Worm (Caenorhabditis elegans) whole organism, late embryonic: ENCODE measurements around the gene ZK512.7.

Source experiments
- C38D4.7 ChIP-seq: fragments of 200-800 bp; sonication (Bioruptor generic); optimal IDR thresholded peaks from 2 replicates; lab custom pipeline; 2018; ENCODE audit warnings: mild to moderate bottlenecking, missing genetic modification characterization, moderate library complexity, missing compliant biosample characterization
- F13H6.1 ChIP-seq: sonication (generic microtip); optimal IDR thresholded peaks from 2 replicates; lab custom pipeline; 2016; ENCODE audit warnings: missing genetic modification characterization, missing compliant biosample characterization
- K02D7.2 ChIP-seq: sonication (generic microtip); optimal IDR thresholded peaks from 2 replicates; lab custom pipeline; 2017; ENCODE audit warnings: mild to moderate bottlenecking, missing genetic modification characterization, missing compliant biosample characterization
- Y22D7AL.16 ChIP-seq: sonication (generic microtip); optimal IDR thresholded peaks from 2 replicates; lab custom pipeline; 2016; ENCODE audit warnings: missing genetic modification characterization, missing compliant biosample characterization
- ama-1 ChIP-seq: fragments of 150-350 bp; optimal IDR thresholded peaks from 2 replicates; lab custom pipeline; 2014
- ceh-18 ChIP-seq: sonication (generic microtip); optimal IDR thresholded peaks from 2 replicates; lab custom pipeline; 2016; ENCODE audit warnings: missing genetic modification characterization, missing compliant biosample characterization
- ceh-2 ChIP-seq: sonication (generic microtip); optimal IDR thresholded peaks from 2 replicates; lab custom pipeline; 2016; ENCODE audit warnings: missing genotype, missing genetic modification characterization, missing compliant biosample characterization
- ceh-24 ChIP-seq: sonication (generic microtip); optimal IDR thresholded peaks from 2 replicates; lab custom pipeline; 2016; ENCODE audit warnings: mild to moderate bottlenecking, missing genetic modification characterization, missing compliant biosample characterization
- ceh-31 ChIP-seq: sonication (generic microtip); optimal IDR thresholded peaks from 2 replicates; lab custom pipeline; 2016; ENCODE audit warnings: missing genetic modification characterization, missing compliant biosample characterization
- ceh-48 ChIP-seq: sonication (generic microtip); optimal IDR thresholded peaks from 2 replicates; lab custom pipeline; 2016; ENCODE audit warnings: missing genetic modification characterization, inconsistent platforms, missing compliant biosample characterization
- ceh-6 ChIP-seq: fragments of 200-800 bp; sonication (Bioruptor generic); optimal IDR thresholded peaks from 2 replicates; lab custom pipeline; 2018; ENCODE audit warnings: mild to moderate bottlenecking, missing genetic modification characterization, missing compliant biosample characterization
- ceh-9 ChIP-seq: sonication (generic microtip); optimal IDR thresholded peaks from 2 replicates; lab custom pipeline; 2016; ENCODE audit warnings: mild to moderate bottlenecking, missing genetic modification characterization, inconsistent platforms, missing compliant biosample characterization
- che-1 ChIP-seq: sonication (generic microtip); optimal IDR thresholded peaks from 2 replicates; lab custom pipeline; 2016; ENCODE audit warnings: mild to moderate bottlenecking, missing genetic modification characterization, missing compliant biosample characterization
- dve-1 ChIP-seq: sonication (generic microtip); optimal IDR thresholded peaks from 2 replicates; lab custom pipeline; 2017; ENCODE audit warnings: antibody characterized with exemption, mild to moderate bottlenecking, missing genetic modification characterization, missing compliant biosample characterization
- elt-4 ChIP-seq: sonication (generic microtip); optimal IDR thresholded peaks from 2 replicates; lab custom pipeline; 2016; ENCODE audit warnings: missing genetic modification characterization, missing compliant biosample characterization
- fkh-6 ChIP-seq: sonication (generic microtip); optimal IDR thresholded peaks from 2 replicates; lab custom pipeline; 2016; ENCODE audit warnings: missing genetic modification characterization, missing compliant biosample characterization
- gmeb-2 ChIP-seq: sonication (generic microtip); optimal IDR thresholded peaks from 2 replicates; lab custom pipeline; 2016; ENCODE audit warnings: missing genetic modification characterization, inconsistent platforms, missing compliant biosample characterization
- hlh-13 ChIP-seq: fragments of 200-800 bp; sonication (Bioruptor generic); optimal IDR thresholded peaks from 2 replicates; lab custom pipeline; 2018; ENCODE audit warnings: mild to moderate bottlenecking, missing genetic modification characterization, missing compliant biosample characterization
- hlh-30 ChIP-seq: sonication (generic microtip); optimal IDR thresholded peaks from 2 replicates; lab custom pipeline; 2017; ENCODE audit warnings: antibody characterized with exemption, missing genetic modification characterization, missing compliant biosample characterization; ENCODE audit not compliant: insufficient read depth
- lin-11 ChIP-seq: fragments of 200-800 bp; sonication (Bioruptor generic); optimal IDR thresholded peaks from 2 replicates; lab custom pipeline; 2018; ENCODE audit warnings: mild to moderate bottlenecking, missing genetic modification characterization, missing compliant biosample characterization
- madf-2 ChIP-seq: sonication (generic microtip); optimal IDR thresholded peaks from 2 replicates; lab custom pipeline; 2017; ENCODE audit warnings: missing genetic modification characterization, missing compliant biosample characterization
- nfya-1 ChIP-seq: sonication (generic microtip); optimal IDR thresholded peaks from 2 replicates; lab custom pipeline; 2017; ENCODE audit warnings: missing genetic modification characterization, mild to moderate bottlenecking, missing compliant biosample characterization, antibody characterized with exemption, moderate library complexity
- nhr-11 ChIP-seq: fragments of 150-350 bp; optimal IDR thresholded peaks from 2 replicates; lab custom pipeline; 2014; ENCODE audit warnings: missing biosample characterization, missing genetic modification characterization
- npax-4 ChIP-seq: sonication (generic microtip); optimal IDR thresholded peaks from 2 replicates; lab custom pipeline; 2016; ENCODE audit warnings: missing genetic modification characterization, missing compliant biosample characterization
- pat-9 ChIP-seq: fragments of 200-800 bp; sonication (Bioruptor generic); optimal IDR thresholded peaks from 2 replicates; lab custom pipeline; 2018; ENCODE audit warnings: mild to moderate bottlenecking, missing genetic modification characterization, moderate library complexity, missing compliant biosample characterization
- pax-1 ChIP-seq: fragments of 150-350 bp; optimal IDR thresholded peaks from 2 replicates; lab custom pipeline; 2014; ENCODE audit warnings: missing biosample characterization, missing genetic modification characterization
- sdc-2 ChIP-seq: sonication (generic microtip); optimal IDR thresholded peaks from 2 replicates; lab custom pipeline; 2016; ENCODE audit warnings: missing genotype, missing genetic modification characterization, missing compliant biosample characterization
- syd-9 ChIP-seq: sonication (generic microtip); optimal IDR thresholded peaks from 2 replicates; lab custom pipeline; 2016; ENCODE audit warnings: mild to moderate bottlenecking, missing genetic modification characterization, moderate library complexity, missing compliant biosample characterization
- tbx-7 ChIP-seq: sonication (generic microtip); optimal IDR thresholded peaks from 2 replicates; lab custom pipeline; 2016; ENCODE audit warnings: missing genotype, missing genetic modification characterization, missing compliant biosample characterization
- unc-3 ChIP-seq, 2 experiments: fragments of 200-800 bp in 1 of 2; sonication (Bioruptor generic) in 1 of 2; sonication (generic microtip) in 1 of 2; conservative IDR thresholded peaks in 1 of 2; optimal IDR thresholded peaks in 1 of 2; 2 replicates each; pipeline versions ENCODE4 v1.3.6 to Lab custom; 2016 to 2022; ENCODE audit warnings: missing compliant biosample characterization in 2 of 2, missing genetic modification characterization in 2 of 2, missing genetic modification reagents in 1 of 2
- unc-42 ChIP-seq: sonication (generic microtip); optimal IDR thresholded peaks from 2 replicates; lab custom pipeline; 2016; ENCODE audit warnings: missing genotype, missing genetic modification characterization, missing compliant biosample characterization
- unc-55 ChIP-seq: sonication (generic microtip); optimal IDR thresholded peaks from 2 replicates; lab custom pipeline; 2017; ENCODE audit warnings: missing biosample characterization, missing genetic modification reagents, missing genetic modification characterization
- unc-86 ChIP-seq: sonication (generic microtip); optimal IDR thresholded peaks from 2 replicates; lab custom pipeline; 2016; ENCODE audit warnings: missing genetic modification characterization, missing compliant biosample characterization

ZK512.7 gene

DNA sequence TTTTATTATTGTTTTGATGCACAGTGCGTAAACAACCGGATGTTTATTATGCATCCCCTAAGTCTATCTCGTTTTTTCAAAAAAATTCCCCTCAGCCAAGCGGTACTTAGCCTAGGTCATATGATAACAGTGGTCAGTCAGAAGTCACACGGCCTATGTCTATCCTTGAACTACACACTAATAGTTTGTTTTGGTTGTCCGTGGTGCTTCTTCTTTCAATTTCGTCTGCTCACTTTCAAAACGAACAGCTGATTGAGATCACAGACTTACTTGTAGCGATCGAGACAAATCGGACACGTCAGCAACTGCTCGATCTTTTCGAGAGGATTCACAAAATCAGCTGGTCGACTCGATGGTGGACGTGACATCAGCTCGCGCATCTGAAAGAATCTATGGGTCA is 14.4 kb upstream of the ZK512.7 start:
- TF ChIP-seq nhr-11 (tag; lab: Kevin White, UChicago) (no peak), Y22D7AL.16 (no peak), madf-2 (tag; lab: Kevin White, UChicago) (no peak), C38D4.7 (GFP tag; lab: Kevin White, UChicago) (no peak), ceh-9 (tag; lab: Kevin White, UChicago) (no peak), pat-9 (no peak)

DNA sequence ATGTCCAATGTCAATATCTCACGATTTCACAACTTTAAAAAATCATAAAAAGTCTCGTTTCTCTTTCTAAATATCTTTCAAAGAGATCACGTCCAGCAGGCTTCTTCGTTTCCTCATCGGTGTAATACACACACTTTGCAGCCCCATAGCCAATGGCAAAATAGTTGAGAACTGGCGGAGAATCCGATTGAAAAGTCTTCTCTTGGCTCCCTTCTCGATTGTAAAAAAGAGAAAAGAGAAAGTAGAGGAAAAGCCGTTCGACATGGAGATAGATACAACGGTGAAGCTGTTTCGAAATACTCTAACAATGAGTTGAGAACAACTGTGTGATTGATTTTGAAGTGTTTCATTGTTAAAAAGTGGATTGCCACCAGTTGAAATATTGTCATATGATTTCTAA is 13.3 kb upstream of the ZK512.7 start:
- TF ChIP-seq nfya-1 (tag; lab: Kevin White, UChicago) (peak; percentile 33), ceh-2 (tag; lab: Kevin White, UChicago) (no peak), K02D7.2 (tag; lab: Kevin White, UChicago) (no peak), hlh-30 (tag; lab: Kevin White, UChicago) (no peak), Y22D7AL.16 (no peak), ceh-18 (tag; lab: Kevin White, UChicago) (peak; percentile 19)

DNA sequence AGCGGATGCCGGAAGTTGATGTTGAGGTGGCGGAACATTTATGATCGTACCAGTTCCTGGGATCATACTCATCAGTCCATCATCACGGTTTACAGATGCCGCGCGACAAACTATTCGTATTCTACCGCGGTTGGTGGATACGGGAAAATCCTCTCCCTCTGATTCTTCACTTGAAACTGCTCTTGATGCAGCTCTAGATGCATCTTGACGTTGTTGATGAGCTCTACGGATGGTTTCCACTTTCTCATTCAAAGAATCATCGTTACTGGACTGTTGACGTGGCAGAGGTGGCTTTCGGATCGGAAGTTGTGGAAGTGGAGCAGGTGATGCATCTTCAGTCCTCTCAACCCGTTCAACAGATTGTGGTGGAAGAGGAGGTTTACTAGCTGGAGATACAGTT is 10.6 kb upstream of the ZK512.7 start:
- no peak for TF ChIP-seq elt-4 (tag; lab: Kevin White, UChicago)
- TF ChIP-seq Y22D7AL.16, result no peak
- TF ChIP-seq pax-1 (tag; lab: Kevin White, UChicago), result no peak
- no peak for TF ChIP-seq lin-11
- no peak for TF ChIP-seq dve-1
- no peak for TF ChIP-seq unc-42 (tag; lab: Kevin White, UChicago)
- TF ChIP-seq npax-4 (tag; lab: Kevin White, UChicago), result no peak
- TF ChIP-seq che-1 (tag; lab: Kevin White, UChicago), result no peak
- no peak for TF ChIP-seq F13H6.1 (tag; lab: Kevin White, UChicago)
- no peak for TF ChIP-seq sdc-2 (tag; lab: Kevin White, UChicago)
- TF ChIP-seq ceh-6 (GFP tag; lab: Kevin White, UChicago), result no peak
- no peak for TF ChIP-seq tbx-7
- no peak for TF ChIP-seq hlh-30 (tag; lab: Kevin White, UChicago)

DNA sequence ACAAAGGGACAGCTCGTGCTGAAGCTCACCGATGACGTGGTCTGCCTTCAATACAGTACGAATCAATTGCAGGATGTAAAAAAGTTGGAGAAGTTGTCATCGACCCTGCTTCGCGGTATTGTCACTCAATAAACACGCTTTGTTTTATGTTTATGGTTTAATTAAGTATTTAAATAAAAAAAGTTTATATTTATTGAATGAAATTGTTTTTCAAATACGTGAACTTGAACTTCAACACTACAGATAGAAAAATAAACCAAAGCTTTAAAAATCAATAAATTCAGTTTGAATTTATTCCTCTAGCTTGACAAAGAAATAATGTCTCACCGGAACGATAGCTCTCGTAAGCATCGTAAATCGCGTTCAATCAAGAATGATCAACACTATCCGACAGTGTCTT is 7.3 kb upstream of the ZK512.7 start, which contains the start of gene ZK512.8:
Gene ZK512.8, plus strand, starts transcription at position 301 of the 400 bp plus-strand sequence.
- TF ChIP-seq dve-1 (no peak), nhr-11 (tag; lab: Kevin White, UChicago) (no peak), ceh-24 (tag; lab: Kevin White, UChicago) (no peak), che-1 (tag; lab: Kevin White, UChicago) (no peak), unc-42 (tag; lab: Kevin White, UChicago) (no peak), Y22D7AL.16 (no peak), gmeb-2 (tag; lab: Kevin White, UChicago) (no peak), unc-3 (GFP tag; conservative IDR thresholded peaks at IDR 0.05; lab: Robert Waterston, UW) (no peak), unc-3 (tag; optimal IDR thresholded peaks at IDR 0.05; lab: Kevin White, UChicago) (no peak), hlh-13 (no peak)
- TF ChIP-seq, all 69 proteins: peak for 0

ce11 chrIII:9144744-9145390 is 6.4 kb upstream of the ZK512.7 start, which contains the start of the genes ZK512.2 and ZK512.4:
Gene ZK512.2, minus strand, starts transcription at chrIII:9144794.
Gene ZK512.4, plus strand, starts transcription at chrIII:9145340.
- TF ChIP-seq unc-42 (tag; lab: Kevin White, UChicago) (peak; percentile 8), fkh-6 (tag; lab: Kevin White, UChicago) (no peak)

ce11 chrIII:9143911-9144310 is 5.4 kb upstream of the ZK512.7 start, which contains the start of gene ZK512.11:
Gene ZK512.11, plus strand, starts transcription at chrIII:9144211.
- no peak for TF ChIP-seq elt-4 (tag; lab: Kevin White, UChicago)
- peak; percentile 64 for TF ChIP-seq unc-42 (tag; lab: Kevin White, UChicago)
- no peak for TF ChIP-seq syd-9 (tag; lab: Kevin White, UChicago)
- peak; percentile 7 for TF ChIP-seq nfya-1 (tag; lab: Kevin White, UChicago)
- TF ChIP-seq ceh-48, result peak; percentile 69
- TF ChIP-seq ceh-31 (tag; lab: Kevin White, UChicago), result no peak
- TF ChIP-seq ama-1 (lab: Kevin White, UChicago), result no peak
- TF ChIP-seq unc-55 (GFP tag; lab: Kevin White, UChicago), result no peak
- no peak for TF ChIP-seq che-1 (tag; lab: Kevin White, UChicago)
- no peak for TF ChIP-seq unc-86 (tag; lab: Kevin White, UChicago)
- no peak for TF ChIP-seq gmeb-2 (tag; lab: Kevin White, UChicago)
